Worm (Caenorhabditis elegans) whole organism, mixed stage, embryonic: Measurements from ENCODE around the gene rund-1.
A peak's percentile ranks its signal among the peaks of the same experiment; 100 is the strongest.

ENCODE experiments used
- M03D4.4 ChIP-seq: sonication (generic microtip); optimal IDR thresholded peaks from 2 replicates; lab custom pipeline; 2017; ENCODE audit warnings: mild to moderate bottlenecking, missing genetic modification characterization, missing compliant biosample characterization
- bed-3 ChIP-seq: fragments of 200-800 bp; sonication (Bioruptor generic); optimal IDR thresholded peaks from 3 replicates; lab custom pipeline; 2018; ENCODE audit warnings: mild to moderate bottlenecking, missing genetic modification characterization, moderate library complexity, missing compliant biosample characterization
- blmp-1 ChIP-seq: fragments of 150-350 bp; optimal IDR thresholded peaks from 2 replicates; lab custom pipeline; 2014; ENCODE audit warnings: missing biosample characterization, missing genetic modification characterization
- ceh-39 ChIP-seq: fragments of 150-350 bp; optimal IDR thresholded peaks from 2 replicates; lab custom pipeline; 2014; ENCODE audit warnings: missing biosample characterization, missing genetic modification characterization
- ceh-43 ChIP-seq: fragments of 200-800 bp; sonication (Bioruptor generic); optimal IDR thresholded peaks from 2 replicates; lab custom pipeline; 2018; ENCODE audit warnings: mild to moderate bottlenecking, missing genetic modification characterization, moderate library complexity, missing compliant biosample characterization
- ceh-83 ChIP-seq: fragments of 200-800 bp; sonication (Bioruptor generic); optimal IDR thresholded peaks from 2 replicates; lab custom pipeline; 2018; ENCODE audit warnings: mild to moderate bottlenecking, missing genetic modification characterization, missing compliant biosample characterization
- ces-1 ChIP-seq: fragments of 150-350 bp; optimal IDR thresholded peaks from 2 replicates; lab custom pipeline; 2014; ENCODE audit warnings: missing biosample characterization, missing genetic modification reagents, missing genetic modification characterization
- cnd-1 ChIP-seq: fragments of 200-800 bp; sonication (Bioruptor generic); optimal IDR thresholded peaks from 2 replicates; lab custom pipeline; 2018; ENCODE audit warnings: mild to moderate bottlenecking, missing genetic modification characterization, missing compliant biosample characterization
- elt-1 ChIP-seq: sonication (generic microtip); optimal IDR thresholded peaks from 2 replicates; lab custom pipeline; 2017; ENCODE audit warnings: missing genetic modification characterization, mild to moderate bottlenecking, missing compliant biosample characterization, antibody characterized with exemption, moderate library complexity, borderline replicate concordance; ENCODE audit not compliant: insufficient read depth
- elt-3 ChIP-seq: fragments of 150-350 bp; optimal IDR thresholded peaks from 2 replicates; lab custom pipeline; 2014; ENCODE audit warnings: missing biosample characterization, missing genetic modification characterization
- ham-2 ChIP-seq: fragments of 200-800 bp; sonication (Bioruptor generic); optimal IDR thresholded peaks from 2 replicates; lab custom pipeline; 2018; ENCODE audit warnings: mild to moderate bottlenecking, missing genetic modification characterization, missing compliant biosample characterization
- hlh-1 ChIP-seq: fragments of 150-350 bp; optimal IDR thresholded peaks from 2 replicates; lab custom pipeline; 2014; ENCODE audit warnings: missing biosample characterization, missing genetic modification reagents, missing genetic modification characterization
- lin-13 ChIP-seq: fragments of 150-350 bp; optimal IDR thresholded peaks from 2 replicates; lab custom pipeline; 2014; ENCODE audit warnings: missing biosample characterization, missing genetic modification characterization
- lin-32 ChIP-seq: fragments of 200-800 bp; sonication (Bioruptor generic); optimal IDR thresholded peaks from 2 replicates; lab custom pipeline; 2018; ENCODE audit warnings: mild to moderate bottlenecking, missing genetic modification characterization, missing compliant biosample characterization
- mab-5 ChIP-seq: fragments of 150-350 bp; optimal IDR thresholded peaks from 2 replicates; lab custom pipeline; 2014; ENCODE audit warnings: missing biosample characterization, missing genetic modification characterization
- mep-1 ChIP-seq: fragments of 150-350 bp; optimal IDR thresholded peaks from 2 replicates; lab custom pipeline; 2017; ENCODE audit warnings: missing biosample characterization, missing genetic modification reagents, missing genetic modification characterization, inconsistent platforms
- mls-2 ChIP-seq: sonication (generic microtip); optimal IDR thresholded peaks from 2 replicates; lab custom pipeline; 2016; ENCODE audit warnings: mild to moderate bottlenecking, missing genetic modification characterization, moderate library complexity, missing compliant biosample characterization
- nhr-12 ChIP-seq: fragments of 150-350 bp; optimal IDR thresholded peaks from 2 replicates; lab custom pipeline; 2014; ENCODE audit warnings: missing biosample characterization, missing genetic modification characterization
- nhr-2 ChIP-seq: fragments of 150-350 bp; optimal IDR thresholded peaks from 2 replicates; lab custom pipeline; 2014; ENCODE audit warnings: missing biosample characterization, missing genetic modification characterization
- nhr-237 ChIP-seq: fragments of 150-350 bp; optimal IDR thresholded peaks from 2 replicates; lab custom pipeline; 2014; ENCODE audit warnings: missing biosample characterization, missing genetic modification characterization
- nhr-28 ChIP-seq: fragments of 150-350 bp; optimal IDR thresholded peaks from 2 replicates; lab custom pipeline; 2014; ENCODE audit warnings: missing biosample characterization, missing genetic modification characterization
- nhr-76 ChIP-seq: sonication (generic microtip); optimal IDR thresholded peaks from 2 replicates; lab custom pipeline; 2017; ENCODE audit warnings: missing biosample characterization, missing genetic modification characterization
- pha-4 ChIP-seq: fragments of 150-350 bp; optimal IDR thresholded peaks from 2 replicates; lab custom pipeline; 2018; ENCODE audit warnings: missing biosample characterization, missing genetic modification reagents, missing genetic modification characterization
- sem-2 ChIP-seq: fragments of 200-800 bp; sonication (Bioruptor generic); optimal IDR thresholded peaks from 2 replicates; lab custom pipeline; 2018; ENCODE audit warnings: mild to moderate bottlenecking, missing genetic modification characterization, missing compliant biosample characterization
- snpc-4 ChIP-seq: fragments of 150-350 bp; optimal IDR thresholded peaks from 2 replicates; lab custom pipeline; 2014; ENCODE audit warnings: missing biosample characterization, missing genetic modification characterization
- sptf-1 ChIP-seq: sonication (generic microtip); optimal IDR thresholded peaks from 2 replicates; lab custom pipeline; 2017; ENCODE audit warnings: mild to moderate bottlenecking, missing genetic modification characterization, moderate library complexity, missing compliant biosample characterization
- tbx-8 ChIP-seq: fragments of 200-800 bp; sonication (Bioruptor generic); optimal IDR thresholded peaks from 2 replicates; lab custom pipeline; 2018; ENCODE audit warnings: mild to moderate bottlenecking, missing genetic modification characterization, moderate library complexity, missing compliant biosample characterization
- unc-120 ChIP-seq: sonication (generic microtip); optimal IDR thresholded peaks from 2 replicates; lab custom pipeline; 2017; ENCODE audit warnings: missing genetic modification characterization, missing compliant biosample characterization; ENCODE audit not compliant: poor library complexity, severe bottlenecking
- unc-39 ChIP-seq: fragments of 150-350 bp; optimal IDR thresholded peaks from 2 replicates; lab custom pipeline; 2014; ENCODE audit warnings: missing biosample characterization, missing genetic modification characterization
- unc-62 ChIP-seq: fragments of 150-350 bp; optimal IDR thresholded peaks from 2 replicates; lab custom pipeline; 2014; ENCODE audit warnings: missing biosample characterization, missing genetic modification reagents, missing genetic modification characterization
- zip-8 ChIP-seq: fragments of 150-350 bp; optimal IDR thresholded peaks from 2 replicates; lab custom pipeline; 2014; ENCODE audit warnings: missing biosample characterization, missing genetic modification characterization

The rund-1 gene

DNA sequence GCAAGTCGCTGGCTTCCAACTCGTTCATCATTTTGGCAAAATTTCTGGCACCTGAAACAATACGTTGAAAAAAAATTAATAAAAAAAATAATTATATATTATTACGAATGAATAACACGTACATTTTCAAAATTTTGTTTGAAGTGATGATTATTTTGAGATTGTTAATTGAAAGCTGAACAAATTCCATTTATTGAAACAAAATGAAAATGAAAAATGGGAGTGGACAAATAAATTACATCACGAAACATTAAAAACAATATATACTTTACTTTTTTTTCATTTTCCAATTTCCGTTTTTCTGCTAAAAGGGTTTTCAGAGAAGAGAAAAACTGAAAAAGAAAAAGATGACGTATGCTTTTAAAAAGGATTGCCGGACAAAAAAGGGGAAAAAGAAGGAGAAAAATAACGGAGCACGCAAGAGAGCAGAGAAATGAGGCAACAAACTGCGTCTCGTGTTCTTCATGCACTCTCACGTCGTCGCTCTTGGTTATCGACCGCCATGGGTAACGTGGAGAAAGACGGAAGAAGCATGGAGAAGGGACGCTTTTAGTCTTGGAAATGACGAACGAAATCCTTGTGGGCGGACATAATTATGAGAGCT lies at the start of gene rund-1:
TSS of gene rund-1 (minus strand) at position 51 of the 604 bp plus-strand sequence.
- TF ChIP-seq nhr-76 (tag; lab: Kevin White, UChicago) (no peak), ces-1 (peak; percentile 22)
- TF ChIP-seq, all 35 proteins: peak for 1

- TF ChIP-seq mab-5 (tag; lab: Kevin White, UChicago), result no peak
- no peak for TF ChIP-seq nhr-76 (tag; lab: Kevin White, UChicago)
- no peak for TF ChIP-seq nhr-2 (tag; lab: Kevin White, UChicago)
- TF ChIP-seq sptf-1 (tag; lab: Kevin White, UChicago), result no peak
- no peak for TF ChIP-seq hlh-1 (tag; lab: Kevin White, UChicago)
- no peak for TF ChIP-seq nhr-237
- TF ChIP-seq M03D4.4 (tag; lab: Kevin White, UChicago), result no peak
- TF ChIP-seq bed-3, result no peak
- TF ChIP-seq pha-4 (tag; lab: Kevin White, UChicago), result no peak
- no peak for TF ChIP-seq sem-2 (GFP tag; lab: Kevin White, UChicago)
- TF ChIP-seq ceh-83 (GFP tag; lab: Kevin White, UChicago), result no peak
- no peak for TF ChIP-seq ces-1
- TF ChIP-seq mls-2 (tag; lab: Kevin White, UChicago), result no peak
- no peak for TF ChIP-seq unc-62
- TF ChIP-seq ham-2 (GFP tag; lab: Kevin White, UChicago), result no peak
- no peak for TF ChIP-seq cnd-1 (tag; lab: Kevin White, UChicago)
- no peak for TF ChIP-seq ceh-39 (tag; lab: Kevin White, UChicago)
- no peak for TF ChIP-seq elt-3 (tag; lab: Kevin White, UChicago)
- no peak for TF ChIP-seq snpc-4 (tag; lab: Kevin White, UChicago)
Measured at ce11 chrX:706490-706889, 44.9 kb upstream of the rund-1 start, which contains the start of gene M02A10.1. M02A10.1 (plus strand) TSS chrX:706790.

DNA sequence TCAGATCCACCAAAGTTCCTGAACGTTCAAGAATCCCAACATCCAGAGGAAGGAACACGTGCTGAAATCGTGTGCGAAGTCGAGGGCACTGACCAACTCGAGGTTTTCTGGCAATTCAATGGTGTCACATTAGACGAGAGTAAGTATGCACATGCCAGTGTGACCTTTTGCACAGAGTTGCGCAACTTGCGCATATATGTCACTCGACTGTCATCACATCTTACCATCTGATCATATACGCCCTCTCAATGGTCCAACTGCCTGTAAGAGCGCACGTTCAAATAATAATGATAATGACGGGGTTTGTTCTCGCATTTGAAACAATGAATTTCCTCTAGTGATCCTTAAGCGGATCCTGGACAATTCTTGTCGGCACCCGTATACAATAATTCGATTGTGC lies 34.7 kb upstream of the rund-1 start:
- TF ChIP-seq blmp-1 (tag; lab: Kevin White, UChicago) (no peak), pha-4 (tag; lab: Kevin White, UChicago) (no peak), nhr-76 (tag; lab: Kevin White, UChicago) (no peak), cnd-1 (tag; lab: Kevin White, UChicago) (no peak), sptf-1 (tag; lab: Kevin White, UChicago) (peak; percentile 24), ceh-39 (tag; lab: Kevin White, UChicago) (no peak), tbx-8 (GFP tag; lab: Kevin White, UChicago) (no peak), unc-62 (peak; percentile 58), nhr-2 (tag; lab: Kevin White, UChicago) (peak; percentile 92), unc-120 (tag; lab: Kevin White, UChicago) (no peak), nhr-28 (tag; lab: Kevin White, UChicago) (no peak), ceh-43 (GFP tag; lab: Kevin White, UChicago) (no peak)

DNA sequence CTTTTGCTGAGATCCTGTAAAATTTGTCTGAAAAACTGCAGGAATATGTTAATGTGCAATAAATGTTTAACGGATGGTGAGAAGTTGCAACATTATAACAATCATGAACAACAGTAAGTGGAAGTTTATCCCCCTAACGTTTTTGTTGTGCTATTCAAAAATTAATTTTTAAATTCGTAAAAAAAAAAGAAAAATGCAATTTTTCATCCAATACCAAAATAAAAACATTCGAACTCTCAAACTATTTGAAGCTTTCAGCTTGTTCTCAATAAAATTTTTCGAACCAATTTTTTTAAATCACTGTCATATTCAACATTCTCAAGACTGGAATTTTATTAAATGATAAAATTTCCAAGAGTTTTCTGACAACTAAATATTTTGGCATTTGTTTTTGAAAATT lies 30.0 kb upstream of the rund-1 start, which contains the start of gene ncam-1:
TSS of gene ncam-1 (plus strand) at position 301 of the 400 bp plus-strand sequence.
- TF ChIP-seq ceh-43 (GFP tag; lab: Kevin White, UChicago) (no peak), nhr-2 (tag; lab: Kevin White, UChicago) (no peak), ham-2 (GFP tag; lab: Kevin White, UChicago) (no peak), sptf-1 (tag; lab: Kevin White, UChicago) (no peak), elt-3 (tag; lab: Kevin White, UChicago) (no peak), snpc-4 (tag; lab: Kevin White, UChicago) (no peak), unc-120 (tag; lab: Kevin White, UChicago) (no peak), nhr-12 (tag; lab: Kevin White, UChicago) (no peak), zip-8 (tag; lab: Kevin White, UChicago) (no peak), lin-13 (tag; lab: Kevin White, UChicago) (no peak)
- TF ChIP-seq, all 35 proteins: peak for 0

DNA sequence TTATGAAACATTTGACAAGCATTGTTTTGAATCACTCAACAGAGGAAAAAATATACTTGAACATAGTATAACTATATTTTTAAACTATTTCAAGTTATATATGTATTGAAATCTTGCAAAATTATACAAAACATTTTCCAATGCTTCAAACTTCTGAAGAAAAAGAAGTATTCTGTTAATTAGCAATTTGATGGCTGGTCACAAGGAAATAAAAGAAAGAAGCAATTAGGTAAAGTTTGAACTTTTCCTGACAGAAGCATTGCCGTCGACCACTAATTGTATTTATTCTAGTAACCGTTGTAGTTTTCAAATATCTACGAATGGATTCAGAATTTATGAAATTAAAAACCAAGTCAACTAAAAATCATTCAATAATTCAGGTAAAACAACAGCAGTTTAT lies 27.0 kb upstream of the rund-1 start:
- no peak for TF ChIP-seq mep-1 (tag; lab: Kevin White, UChicago)
- TF ChIP-seq ces-1, result peak; percentile 27

DNA sequence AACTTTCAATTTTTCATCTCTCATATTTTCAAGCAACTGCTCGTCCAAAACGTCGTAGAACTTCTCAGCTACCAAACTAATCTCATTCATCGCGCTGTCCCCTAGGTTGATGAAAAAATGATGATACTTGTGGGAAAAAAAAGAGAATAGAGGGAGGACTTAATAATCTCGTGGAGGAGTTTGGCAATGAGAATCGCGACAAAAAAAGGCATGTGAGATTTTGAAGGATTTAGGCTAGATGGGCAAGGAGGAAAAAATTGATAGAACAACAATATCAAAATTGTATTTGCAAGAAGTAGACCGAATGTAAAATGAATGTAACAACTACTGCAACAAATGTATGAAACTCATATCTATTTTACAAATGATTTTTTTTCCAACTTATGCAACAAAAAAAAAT lies 21.1 kb upstream of the rund-1 start, which contains the start of gene Y9C12A.1:
TSS of gene Y9C12A.1 (minus strand) at position 101 of the 400 bp plus-strand sequence.
- no peak for TF ChIP-seq ham-2 (GFP tag; lab: Kevin White, UChicago)
- TF ChIP-seq sptf-1 (tag; lab: Kevin White, UChicago), result no peak
- no peak for TF ChIP-seq lin-32
- no peak for TF ChIP-seq nhr-237
- TF ChIP-seq unc-39 (tag; lab: Kevin White, UChicago), result no peak
- TF ChIP-seq lin-13 (tag; lab: Kevin White, UChicago), result no peak
- TF ChIP-seq mab-5 (tag; lab: Kevin White, UChicago), result no peak
- TF ChIP-seq nhr-76 (tag; lab: Kevin White, UChicago), result no peak
- no peak for TF ChIP-seq blmp-1 (tag; lab: Kevin White, UChicago)
- TF ChIP-seq elt-1 (tag; lab: Kevin White, UChicago), result no peak
- TF ChIP-seq zip-8 (tag; lab: Kevin White, UChicago), result no peak
- TF ChIP-seq ces-1, result no peak
- no peak for TF ChIP-seq mep-1 (tag; lab: Kevin White, UChicago)
- no peak for TF ChIP-seq unc-120 (tag; lab: Kevin White, UChicago)
- TF ChIP-seq mls-2 (tag; lab: Kevin White, UChicago), result no peak
- no peak for TF ChIP-seq cnd-1 (tag; lab: Kevin White, UChicago)
- TF ChIP-seq ceh-39 (tag; lab: Kevin White, UChicago), result no peak
- TF ChIP-seq elt-3 (tag; lab: Kevin White, UChicago), result no peak
